Worm (Caenorhabditis elegans) whole organism, midembryonic: ENCODE results near the gene C15B12.1.

Experiments
- T22C8.4 ChIP-seq: fragments of 200-800 bp; sonication (Bioruptor generic); IDR thresholded peaks from 2 replicates; pipeline ENCODE4 v1.3.6; 2022; ENCODE audit warnings: missing genetic modification characterization, missing compliant biosample characterization
- klf-2 ChIP-seq: fragments of 200-800 bp; sonication (Bioruptor generic); conservative IDR thresholded peaks from 2 replicates; pipeline ENCODE4 v1.3.6; 2022; ENCODE audit warnings: missing genetic modification reagents, missing genetic modification characterization, missing compliant biosample characterization

- TF ChIP-seq T22C8.4 (GFP tag; lab: Robert Waterston, UW) (no peak), klf-2 (no peak)
Observed at ce11 chrX:6430510-6430909, 46.1 kb upstream of the C15B12.1 start, which contains the start of gene ctsa-2.
